Fruit fly (Drosophila melanogaster): Measurements from ENCODE around the gene CG13124.

dm6 chr2L:9890576-9890975 lies 17.9 kb downstream of the CG13124 start, which contains the start of the genes CG34183 and CG4537:
- TF ChIP-seq lola (GFP tag; optimal IDR thresholded peaks at IDR 0.05) (no peak), foxo (GFP tag; optimal IDR thresholded peaks at IDR 0.05) (no peak), psq (GFP tag; optimal IDR thresholded peaks at IDR 0.05) (no peak), Hnf4 (GFP tag; optimal IDR thresholded peaks at IDR 0.05) (no peak), Jra (GFP tag; optimal IDR thresholded peaks at IDR 0.05) (no peak), h (GFP tag; optimal IDR thresholded peaks at IDR 0.05) (peak; percentile 1)
